Worm (Caenorhabditis elegans) whole organism, midembryonic: ENCODE measurements around the gene T05B4.10.

Experiments used
- T22C8.4 ChIP-seq: fragments of 200-800 bp; sonication (Bioruptor generic); IDR thresholded peaks from 2 replicates; pipeline ENCODE4 v1.3.6; 2022; ENCODE audit warnings: missing genetic modification characterization, missing compliant biosample characterization
- cog-1 ChIP-seq: sonication (generic microtip); optimal IDR thresholded peaks from 2 replicates; lab custom pipeline; 2016; ENCODE audit warnings: missing genetic modification characterization, missing compliant biosample characterization
- flt-1 ChIP-seq: fragments of 200-800 bp; sonication (Bioruptor generic); IDR thresholded peaks from 2 replicates; pipeline ENCODE4 v1.3.6; 2022; ENCODE audit warnings: missing genetic modification characterization, missing compliant biosample characterization
- klf-2 ChIP-seq: fragments of 200-800 bp; sonication (Bioruptor generic); conservative IDR thresholded peaks from 2 replicates; pipeline ENCODE4 v1.3.6; 2022; ENCODE audit warnings: missing genetic modification reagents, missing genetic modification characterization, missing compliant biosample characterization
- med-1 ChIP-seq: sonication (generic microtip); optimal IDR thresholded peaks from 2 replicates; lab custom pipeline; 2017; ENCODE audit warnings: missing genetic modification characterization, mild to moderate bottlenecking, missing compliant biosample characterization, antibody characterized with exemption, missing genetic modification reagents; ENCODE audit not compliant: insufficient read depth
- ref-1 ChIP-seq: fragments of 200-800 bp; sonication (Bioruptor generic); conservative IDR thresholded peaks from 2 replicates; pipeline ENCODE4 v1.3.6; 2022; ENCODE audit warnings: missing genetic modification reagents, missing genetic modification characterization, missing compliant biosample characterization
- tab-1 ChIP-seq: fragments of 200-800 bp; sonication (Bioruptor generic); IDR thresholded peaks from 2 replicates; pipeline ENCODE4 v1.3.6; 2022; ENCODE audit warnings: missing genetic modification characterization, missing compliant biosample characterization
- ztf-23 ChIP-seq: fragments of 200-800 bp; sonication (Bioruptor generic); IDR thresholded peaks from 2 replicates; pipeline ENCODE4 v1.3.6; 2022; ENCODE audit warnings: missing genetic modification reagents, missing genetic modification characterization, missing compliant biosample characterization
- ztf-29 ChIP-seq: fragments of 200-800 bp; sonication (Bioruptor generic); IDR thresholded peaks from 2 replicates; pipeline ENCODE4 v1.3.6; 2022; ENCODE audit warnings: missing genetic modification reagents, missing genetic modification characterization, missing compliant biosample characterization

The T05B4.10 gene

DNA sequence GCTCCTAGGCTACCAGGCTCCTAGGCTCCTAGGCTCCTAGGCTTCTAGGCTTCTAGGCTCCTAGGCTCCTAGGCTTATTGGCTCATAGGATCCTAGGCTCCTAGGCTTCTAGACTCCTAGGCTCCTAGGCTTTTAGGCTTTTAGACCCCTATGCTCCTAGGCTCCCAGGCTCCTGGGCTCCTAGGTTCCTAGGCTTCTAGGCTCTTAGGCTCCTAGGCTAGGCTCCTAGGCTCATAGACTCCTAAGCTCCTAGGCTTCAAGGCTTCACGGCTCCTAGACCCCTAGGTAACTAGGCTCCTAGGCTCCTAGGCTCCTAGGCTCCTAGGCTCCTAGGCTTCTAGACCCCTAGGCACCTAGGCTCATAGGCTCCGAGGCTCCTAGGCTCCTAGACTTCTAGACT is 30.9 kb upstream of the T05B4.10 start:
- no peak for TF ChIP-seq ref-1 (GFP tag; lab: Robert Waterston, UW)
- TF ChIP-seq med-1 = no peak
- peak; percentile 48; the same call in 1 of the 2 replicates for TF ChIP-seq flt-1 (GFP tag; lab: Robert Waterston, UW)
- peak; percentile 47; the same call in 1 of the 2 replicates for TF ChIP-seq tab-1 (GFP tag; lab: Robert Waterston, UW)
- no peak for TF ChIP-seq ztf-29 (GFP tag; lab: Robert Waterston, UW)
- TF ChIP-seq T22C8.4 (GFP tag; lab: Robert Waterston, UW) = no peak

- no peak for TF ChIP-seq med-1
- no peak for TF ChIP-seq T22C8.4 (GFP tag; lab: Robert Waterston, UW)
- no peak for TF ChIP-seq cog-1 (tag; lab: Kevin White, UChicago)
- TF ChIP-seq klf-2 (GFP tag; lab: Robert Waterston, UW) = no peak
- no peak for TF ChIP-seq ztf-29 (GFP tag; lab: Robert Waterston, UW)
- no peak for TF ChIP-seq ref-1 (GFP tag; lab: Robert Waterston, UW)
- TF ChIP-seq flt-1 (GFP tag; lab: Robert Waterston, UW) = no peak
- no peak for TF ChIP-seq tab-1 (GFP tag; lab: Robert Waterston, UW)
- no peak for TF ChIP-seq ztf-23 (GFP tag; lab: Robert Waterston, UW)
Observed at ce11 chrV:4144205-4144604, 23.7 kb upstream of the T05B4.10 start, which contains the start of gene Y45G5AL.1. Y45G5AL.1 (plus strand) TSS chrV:4144505.

ce11 chrV:4143034-4143433 is 22.5 kb upstream of the T05B4.10 start:
- TF ChIP-seq ztf-29 (GFP tag; lab: Robert Waterston, UW) (no peak), tab-1 (GFP tag; lab: Robert Waterston, UW) (no peak), klf-2 (GFP tag; lab: Robert Waterston, UW) (no peak), ztf-23 (GFP tag; lab: Robert Waterston, UW) (no peak), T22C8.4 (GFP tag; lab: Robert Waterston, UW) (no peak), ref-1 (GFP tag; lab: Robert Waterston, UW) (no peak), cog-1 (tag; lab: Kevin White, UChicago) (no peak), flt-1 (GFP tag; lab: Robert Waterston, UW) (no peak), med-1 (no peak)

DNA sequence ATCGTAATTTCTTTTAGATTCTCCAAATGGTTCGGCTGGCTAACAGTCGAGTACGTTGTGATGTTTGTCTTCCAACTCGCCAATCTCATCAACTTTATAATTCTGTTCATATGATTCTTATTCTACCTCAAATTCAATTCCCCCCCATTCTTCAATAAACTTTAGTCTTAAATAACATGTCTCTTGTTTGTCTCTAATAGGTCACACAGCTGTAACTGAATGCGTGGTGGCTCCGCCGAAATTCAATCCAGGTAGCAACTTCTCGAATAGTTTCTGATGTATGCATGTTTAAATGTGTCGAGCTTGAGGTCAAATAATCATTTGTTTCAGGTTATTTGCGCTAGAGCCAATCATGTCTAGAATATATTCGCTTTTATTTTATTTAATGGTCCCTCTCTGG is 18.2 kb upstream of the T05B4.10 start, which contains the start of gene lgc-29:
TSS of gene lgc-29 (plus strand) at position 301 of the 400 bp plus-strand sequence.
- no peak for TF ChIP-seq tab-1 (GFP tag; lab: Robert Waterston, UW)
- no peak for TF ChIP-seq T22C8.4 (GFP tag; lab: Robert Waterston, UW)
- no peak for TF ChIP-seq flt-1 (GFP tag; lab: Robert Waterston, UW)
- TF ChIP-seq klf-2 (GFP tag; lab: Robert Waterston, UW) = no peak
- no peak for TF ChIP-seq med-1
- no peak for TF ChIP-seq cog-1 (tag; lab: Kevin White, UChicago)
- TF ChIP-seq ztf-23 (GFP tag; lab: Robert Waterston, UW) = no peak
- no peak for TF ChIP-seq ztf-29 (GFP tag; lab: Robert Waterston, UW)

DNA sequence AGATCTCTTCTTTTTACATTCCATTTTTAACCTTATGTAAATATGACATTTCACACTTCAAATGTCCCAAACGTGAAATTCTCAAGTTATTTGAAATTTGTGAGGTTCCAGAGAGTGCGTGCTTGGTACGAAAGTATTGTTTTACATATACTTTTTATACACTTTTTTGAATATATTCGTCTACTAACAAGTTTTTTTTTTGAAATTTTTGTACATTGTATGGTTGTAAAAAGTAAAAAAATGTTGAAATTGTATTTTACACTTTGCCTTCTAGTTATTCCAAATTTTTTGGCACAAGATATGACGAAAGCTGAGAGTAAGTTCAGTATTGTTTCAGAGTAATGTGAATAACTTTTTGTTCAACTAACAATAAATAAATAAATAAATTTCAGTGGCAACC is 14.2 kb upstream of the T05B4.10 start, which contains the start of gene lgc-1:
TSS of gene lgc-1 (plus strand) at position 301 of the 400 bp plus-strand sequence.
- TF ChIP-seq T22C8.4 (GFP tag; lab: Robert Waterston, UW) (no peak), flt-1 (GFP tag; lab: Robert Waterston, UW) (no peak), ztf-29 (GFP tag; lab: Robert Waterston, UW) (no peak), cog-1 (tag; lab: Kevin White, UChicago) (no peak), klf-2 (GFP tag; lab: Robert Waterston, UW) (no peak), med-1 (no peak)

DNA sequence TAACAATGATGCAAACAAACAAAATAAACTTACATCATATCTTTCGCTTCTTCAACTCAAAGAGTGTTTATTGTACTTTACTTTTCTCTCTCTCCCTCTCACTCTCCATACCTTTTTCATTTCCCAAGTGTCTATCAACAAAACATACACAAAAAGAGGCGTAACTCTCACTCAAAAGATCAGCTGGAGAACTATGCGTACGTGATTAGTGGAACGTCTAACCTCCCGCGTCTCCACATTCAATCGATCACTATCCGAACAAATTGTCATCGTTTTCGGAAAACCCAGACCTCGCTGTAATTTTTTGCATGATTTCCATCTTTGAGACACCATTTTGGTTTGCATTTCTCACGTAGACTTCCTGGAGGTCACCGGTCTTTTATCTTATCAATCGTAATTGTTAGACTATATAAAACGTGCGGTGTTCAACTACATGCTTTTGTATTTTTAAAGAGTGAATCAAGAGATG is 11.0 kb upstream of the T05B4.10 start, which contains the start of gene nhr-57:
TSS of gene nhr-57 (plus strand) at position 419 of the 469 bp plus-strand sequence.
- TF ChIP-seq ref-1 (GFP tag; lab: Robert Waterston, UW) (no peak), tab-1 (GFP tag; lab: Robert Waterston, UW) (no peak), med-1 (no peak), klf-2 (GFP tag; lab: Robert Waterston, UW) (no peak), cog-1 (tag; lab: Kevin White, UChicago) (no peak), T22C8.4 (GFP tag; lab: Robert Waterston, UW) (no peak), ztf-23 (GFP tag; lab: Robert Waterston, UW) (no peak), flt-1 (GFP tag; lab: Robert Waterston, UW) (no peak), ztf-29 (GFP tag; lab: Robert Waterston, UW) (no peak)

- TF ChIP-seq ztf-29 (GFP tag; lab: Robert Waterston, UW) (no peak), ref-1 (GFP tag; lab: Robert Waterston, UW) (no peak), T22C8.4 (GFP tag; lab: Robert Waterston, UW) (no peak), med-1 (no peak), flt-1 (GFP tag; lab: Robert Waterston, UW) (no peak), cog-1 (tag; lab: Kevin White, UChicago) (no peak), ztf-23 (GFP tag; lab: Robert Waterston, UW) (no peak), klf-2 (GFP tag; lab: Robert Waterston, UW) (no peak), tab-1 (GFP tag; lab: Robert Waterston, UW) (no peak)
Observed at ce11 chrV:4129604-4130003, 9.1 kb upstream of the T05B4.10 start, which contains the start of gene phat-4. phat-4 (plus strand) TSS chrV:4129904.

ce11 chrV:4127435-4127834 is 6.9 kb upstream of the T05B4.10 start, which contains the start of gene T05B4.13:
T05B4.13 (minus strand) TSS chrV:4127535.
- TF ChIP-seq ztf-23 (GFP tag; lab: Robert Waterston, UW) (no peak), ref-1 (GFP tag; lab: Robert Waterston, UW) (no peak)

DNA sequence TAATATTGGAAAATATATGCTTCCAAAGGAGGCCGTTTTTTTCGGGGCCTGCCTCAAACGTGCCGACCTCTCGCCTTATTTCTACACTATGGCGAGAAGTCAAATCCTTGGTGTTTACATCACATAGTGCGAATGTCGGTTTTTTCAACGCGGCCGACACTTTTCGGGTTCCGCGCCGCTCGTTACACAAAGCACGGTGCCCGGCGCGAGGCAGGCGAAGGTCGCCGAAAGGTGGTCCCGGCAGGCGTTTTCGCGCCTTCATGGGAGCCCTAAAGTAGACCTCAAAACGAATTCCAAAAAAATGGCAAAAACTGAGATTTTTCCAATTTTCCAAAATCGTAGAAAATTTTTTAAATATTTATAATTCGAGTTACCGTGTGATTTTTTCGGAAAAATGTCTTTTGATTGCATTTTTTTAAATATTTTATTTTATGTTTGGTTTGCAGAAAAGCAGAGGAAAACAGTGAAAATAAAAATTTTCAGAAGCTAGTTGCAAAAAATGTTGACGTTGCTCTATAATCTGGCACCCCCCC is 5.1 kb upstream of the T05B4.10 start, which contains the start of gene T05B4.12:
TSS of gene T05B4.12 (minus strand) at position 483 of the 533 bp plus-strand sequence.
- TF ChIP-seq tab-1 (GFP tag; lab: Robert Waterston, UW) (no peak), med-1 (no peak), flt-1 (GFP tag; lab: Robert Waterston, UW) (no peak), ref-1 (GFP tag; lab: Robert Waterston, UW) (no peak), T22C8.4 (GFP tag; lab: Robert Waterston, UW) (no peak), cog-1 (tag; lab: Kevin White, UChicago) (no peak), ztf-29 (GFP tag; lab: Robert Waterston, UW) (no peak), ztf-23 (GFP tag; lab: Robert Waterston, UW) (no peak), klf-2 (GFP tag; lab: Robert Waterston, UW) (no peak)
